Worm (Caenorhabditis elegans): ENCODE data around the gene che-6.
A peak's percentile ranks its signal among the peaks of the same experiment; 100 is the strongest.

The che-6 gene

ce11 chrIV:2099771-2100170 lies 11.4 kb downstream of the che-6 start, which contains the start of gene C23H5.11:
C23H5.11 (minus strand) TSS chrIV:2099871.
- TF ChIP-seq skn-1 (tag; optimal IDR thresholded peaks at IDR 0.05) (no peak), nhr-21 (tag; optimal IDR thresholded peaks at IDR 0.05) (no peak), ceh-16 (tag; optimal IDR thresholded peaks at IDR 0.05) (no peak), egl-27 (tag; optimal IDR thresholded peaks at IDR 0.05) (no peak), unc-62 (GFP tag; optimal IDR thresholded peaks at IDR 0.05) (no peak), ZK546.5 (tag; optimal IDR thresholded peaks at IDR 0.05) (no peak), nhr-25 (tag; optimal IDR thresholded peaks at IDR 0.05) (no peak), sma-9 (GFP tag; optimal IDR thresholded peaks at IDR 0.05) (no peak), sma-9 (tag; optimal IDR thresholded peaks at IDR 0.05) (no peak), nhr-11 (tag; optimal IDR thresholded peaks at IDR 0.05) (no peak), lsy-2 (tag; optimal IDR thresholded peaks at IDR 0.05) (no peak), nhr-129 (tag; optimal IDR thresholded peaks at IDR 0.05) (no peak), dmd-4 (tag; optimal IDR thresholded peaks at IDR 0.05) (no peak), Y55F3AM.14 (GFP tag; optimal IDR thresholded peaks at IDR 0.05) (no peak), lin-11 (tag; optimal IDR thresholded peaks at IDR 0.05) (no peak), mdl-1 (tag; optimal IDR thresholded peaks at IDR 0.05) (no peak), lin-13 (GFP tag; optimal IDR thresholded peaks at IDR 0.05) (no peak), zag-1 (tag; optimal IDR thresholded peaks at IDR 0.05) (no peak), alr-1 (tag; optimal IDR thresholded peaks at IDR 0.05) (no peak)

- no peak for TF ChIP-seq sem-4 (tag; optimal IDR thresholded peaks at IDR 0.05)
- TF ChIP-seq mab-5 (tag; optimal IDR thresholded peaks at IDR 0.05): no peak
- no peak for TF ChIP-seq ceh-82 (tag; optimal IDR thresholded peaks at IDR 0.05)
- TF ChIP-seq ztf-11 (tag; optimal IDR thresholded peaks at IDR 0.05): no peak
- TF ChIP-seq dmd-4 (tag; optimal IDR thresholded peaks at IDR 0.05): no peak
- TF ChIP-seq lin-39 (tag; optimal IDR thresholded peaks at IDR 0.05): no peak
- TF ChIP-seq nhr-21 (tag; optimal IDR thresholded peaks at IDR 0.05): no peak
- TF ChIP-seq F13H6.1 (tag; optimal IDR thresholded peaks at IDR 0.05): no peak
- TF ChIP-seq sma-9 (GFP tag; optimal IDR thresholded peaks at IDR 0.05): no peak
- no peak for TF ChIP-seq sma-9 (tag; optimal IDR thresholded peaks at IDR 0.05)
- no peak for TF ChIP-seq elt-3 (tag; optimal IDR thresholded peaks at IDR 0.05)
- no peak for TF ChIP-seq nhr-10 (tag; optimal IDR thresholded peaks at IDR 0.05)
- TF ChIP-seq mdl-1 (tag; optimal IDR thresholded peaks at IDR 0.05): no peak
- TF ChIP-seq nhr-12 (tag; optimal IDR thresholded peaks at IDR 0.05): no peak
- no peak for TF ChIP-seq blmp-1 (tag; optimal IDR thresholded peaks at IDR 0.05; ENCODE audit: insufficient read depth)
These were observed 27.5 kb downstream of the che-6 start, which contains the start of gene mca-2 for ce11 chrIV:2083734-2084133. mca-2 (plus strand) TSS chrIV:2084034.

- TF ChIP-seq nhr-21 (tag; optimal IDR thresholded peaks at IDR 0.05) (peak; percentile 12), ztf-11 (tag; optimal IDR thresholded peaks at IDR 0.05) (no peak), nhr-25 (tag; optimal IDR thresholded peaks at IDR 0.05) (peak; percentile 58), nhr-12 (tag; optimal IDR thresholded peaks at IDR 0.05) (no peak), unc-55 (GFP tag; optimal IDR thresholded peaks at IDR 0.05) (no peak), nhr-129 (tag; optimal IDR thresholded peaks at IDR 0.05) (peak; percentile 49), elt-3 (tag; optimal IDR thresholded peaks at IDR 0.05) (no peak), blmp-1 (tag; optimal IDR thresholded peaks at IDR 0.05; ENCODE audit: insufficient read depth) (peak; percentile 34), lin-11 (tag; optimal IDR thresholded peaks at IDR 0.05) (no peak), sma-3 (GFP tag; optimal IDR thresholded peaks at IDR 0.05) (peak; percentile 48)
These were observed 28.1 kb downstream of the che-6 start for ce11 chrIV:2083146-2083545.

ce11 chrIV:2080340-2080739 lies 30.9 kb downstream of the che-6 start:
- TF ChIP-seq nhr-237 (tag; optimal IDR thresholded peaks at IDR 0.05) (no peak), peb-1 (tag; optimal IDR thresholded peaks at IDR 0.05) (no peak), unc-55 (GFP tag; optimal IDR thresholded peaks at IDR 0.05) (no peak), nhr-12 (tag; optimal IDR thresholded peaks at IDR 0.05) (no peak), nhr-21 (tag; optimal IDR thresholded peaks at IDR 0.05) (no peak), ztf-1 (GFP tag; conservative IDR thresholded peaks at IDR 0.05) (no peak), lin-39 (tag; optimal IDR thresholded peaks at IDR 0.05) (no peak), ama-1 (optimal IDR thresholded peaks at IDR 0.05) (no peak), nhr-77 (tag; optimal IDR thresholded peaks at IDR 0.05) (no peak), lin-13 (GFP tag; optimal IDR thresholded peaks at IDR 0.05) (no peak), nhr-25 (tag; optimal IDR thresholded peaks at IDR 0.05) (no peak), R02D3.7 (tag; optimal IDR thresholded peaks at IDR 0.05) (no peak), C34F6.9 (tag; optimal IDR thresholded peaks at IDR 0.05) (no peak), lsy-2 (tag; optimal IDR thresholded peaks at IDR 0.05) (no peak), mdl-1 (tag; optimal IDR thresholded peaks at IDR 0.05) (no peak)

Data from whole organism, L2 larva.